Fruit fly (Drosophila melanogaster): ENCODE results near the gene Gr39a.

- TF ChIP-seq Sin3A (optimal IDR thresholded peaks at IDR 0.05): no peak
- TF ChIP-seq Myc (optimal IDR thresholded peaks at IDR 0.05): no peak
Observed at dm6 chr2L:21242369-21242768, 48.2 kb upstream of the Gr39a start.
